Worm (Caenorhabditis elegans) whole organism, L2 larva: ENCODE measurements around the gene srb-11.
A peak's percentile ranks its signal among the peaks of the same experiment; 100 is the strongest.

Experiments
- R02D3.7 ChIP-seq: fragments of 150-350 bp; optimal IDR thresholded peaks from 2 replicates; lab custom pipeline; 2014; ENCODE audit warnings: missing biosample characterization, missing genetic modification characterization
- ZK546.5 ChIP-seq: sonication (generic microtip); optimal IDR thresholded peaks from 2 replicates; lab custom pipeline; 2017; ENCODE audit warnings: missing biosample characterization, missing genetic modification characterization
- ama-1 ChIP-seq: fragments of 150-350 bp; optimal IDR thresholded peaks from 2 replicates; lab custom pipeline; 2018; ENCODE audit warnings: inconsistent platforms
- blmp-1 ChIP-seq: sonication (generic microtip); optimal IDR thresholded peaks from 2 replicates; lab custom pipeline; 2017; ENCODE audit warnings: missing genetic modification characterization, mild to moderate bottlenecking, missing compliant biosample characterization, antibody characterized with exemption, moderate library complexity; ENCODE audit not compliant: insufficient read depth
- ceh-82 ChIP-seq: fragments of 150-350 bp; optimal IDR thresholded peaks from 2 replicates; lab custom pipeline; 2014; ENCODE audit warnings: missing biosample characterization, missing genetic modification characterization
- elt-3 ChIP-seq: sonication (generic microtip); optimal IDR thresholded peaks from 2 replicates; lab custom pipeline; 2017; ENCODE audit warnings: missing biosample characterization, missing genetic modification characterization
- lsy-2 ChIP-seq, 2 experiments: fragments of 150-350 bp in 1 of 2; sonication (generic microtip) in 1 of 2; optimal IDR thresholded peaks; 2 replicates each; lab custom pipeline; 2014 to 2017; ENCODE audit warnings: missing biosample characterization in 2 of 2, missing genetic modification characterization in 2 of 2
- mab-5 ChIP-seq: fragments of 150-350 bp; optimal IDR thresholded peaks from 2 replicates; lab custom pipeline; 2014; ENCODE audit warnings: missing biosample characterization, missing genetic modification characterization
- snpc-4 ChIP-seq: fragments of 150-350 bp; optimal IDR thresholded peaks from 2 replicates; lab custom pipeline; 2014; ENCODE audit warnings: missing biosample characterization, missing genetic modification characterization
- unc-55 ChIP-seq: fragments of 150-350 bp; sonication (generic microtip); optimal IDR thresholded peaks from 3 replicates; lab custom pipeline; 2014; ENCODE audit warnings: missing biosample characterization, missing genetic modification reagents, missing genetic modification characterization

ce11 chrIII:6453665-6454064 lies 39.0 kb downstream of the srb-11 start:
- TF ChIP-seq elt-3 (tag; lab: Kevin White, UChicago) (no peak), lsy-2 (tag; optimal IDR thresholded peaks at IDR 0.05; lab: Kevin White, UChicago) (peak; percentile 48 to 93), ceh-82 (no peak), R02D3.7 (tag; lab: Kevin White, UChicago) (no peak), blmp-1 (tag; lab: Kevin White, UChicago) (peak; percentile 89), ZK546.5 (tag; lab: Kevin White, UChicago) (no peak), unc-55 (peak; percentile 95), mab-5 (tag; lab: Kevin White, UChicago) (peak; percentile 33), ama-1 (lab: Kevin White, UChicago) (no peak), snpc-4 (peak; percentile 41)
